Fruit fly (Drosophila melanogaster) whole organism, prepupa: Measurements from ENCODE around the gene beg.

Experiments used
- CG11762 ChIP-seq: fragments of 200-800 bp; sonication (Bioruptor generic); optimal IDR thresholded peaks from 3 replicates; lab custom pipeline; 2016; ENCODE audit warnings: missing biosample characterization, missing genetic modification characterization; ENCODE audit not compliant: insufficient read depth
- CG1621 ChIP-seq: fragments of 200-800 bp; sonication (Bioruptor generic); optimal IDR thresholded peaks from 3 replicates; lab custom pipeline; 2018; ENCODE audit warnings: missing biosample characterization, mild to moderate bottlenecking, missing genetic modification characterization
- CG16779 ChIP-seq: fragments of 200-800 bp; sonication (Bioruptor generic); optimal IDR thresholded peaks from 3 replicates; lab custom pipeline; 2017; ENCODE audit warnings: missing biosample characterization, mild to moderate bottlenecking, missing genetic modification characterization
- CG3032 ChIP-seq: fragments of 200-800 bp; optimal IDR thresholded peaks from 2 replicates; lab custom pipeline; 2019; ENCODE audit warnings: missing biosample characterization, mild to moderate bottlenecking, missing genetic modification characterization, moderate library complexity
- CG31627 ChIP-seq: fragments of 200-800 bp; sonication (Bioruptor generic); optimal IDR thresholded peaks from 3 replicates; lab custom pipeline; 2016; ENCODE audit warnings: missing biosample characterization, missing genetic modification characterization
- CG32006 ChIP-seq: fragments of 200-800 bp; sonication (Bioruptor generic); optimal IDR thresholded peaks from 3 replicates; lab custom pipeline; 2017; ENCODE audit warnings: missing biosample characterization, mild to moderate bottlenecking, missing genetic modification characterization
- CG34406 ChIP-seq: fragments of 200-800 bp; sonication (Bioruptor generic); optimal IDR thresholded peaks from 3 replicates; lab custom pipeline; 2016; ENCODE audit warnings: missing biosample characterization, missing genetic modification characterization
- CG3919 ChIP-seq: fragments of 200-800 bp; sonication (Bioruptor generic); optimal IDR thresholded peaks from 3 replicates; lab custom pipeline; 2016; ENCODE audit warnings: missing biosample characterization, missing genetic modification characterization
- CG4318 ChIP-seq: fragments of 200-800 bp; sonication (Bioruptor generic); optimal IDR thresholded peaks from 3 replicates; lab custom pipeline; 2017; ENCODE audit warnings: missing biosample characterization, mild to moderate bottlenecking, missing genetic modification characterization
- CG6163 ChIP-seq: fragments of 200-800 bp; sonication (Bioruptor generic); IDR thresholded peaks from 3 replicates; pipeline ENCODE4 v1.3.6; 2022; ENCODE audit warnings: missing biosample characterization, missing genetic modification characterization
- CG6808 ChIP-seq: fragments of 200-800 bp; sonication (Bioruptor generic); optimal IDR thresholded peaks from 3 replicates; lab custom pipeline; 2017; ENCODE audit warnings: missing biosample characterization, missing genetic modification characterization, mild to moderate bottlenecking, moderate library complexity, missing genetic modification reagents
- CG6854 ChIP-seq: fragments of 200-800 bp; sonication (Bioruptor generic); optimal IDR thresholded peaks from 2 replicates; lab custom pipeline; 2017; ENCODE audit warnings: missing biosample characterization, mild to moderate bottlenecking, missing genetic modification characterization
- CG7368 ChIP-seq: fragments of 200-800 bp; sonication (Bioruptor generic); optimal IDR thresholded peaks from 3 replicates; lab custom pipeline; 2016; ENCODE audit warnings: missing biosample characterization, missing genetic modification characterization
- CG8119 ChIP-seq: fragments of 200-800 bp; sonication (Bioruptor generic); IDR thresholded peaks from 3 replicates; pipeline ENCODE4 v1.3.6; 2022; ENCODE audit warnings: missing biosample characterization, missing genetic modification characterization
- CG8319 ChIP-seq: fragments of 200-800 bp; sonication (Bioruptor generic); optimal IDR thresholded peaks from 3 replicates; lab custom pipeline; 2016; ENCODE audit warnings: missing biosample characterization, missing genetic modification characterization
- CG9139 ChIP-seq: fragments of 200-800 bp; sonication (Bioruptor generic); optimal IDR thresholded peaks from 3 replicates; lab custom pipeline; 2017; ENCODE audit warnings: missing biosample characterization, mild to moderate bottlenecking, missing genetic modification characterization
- Eip78C ChIP-seq: fragments of 200-800 bp; sonication (Bioruptor generic); peaks from one replicate; lab custom pipeline; 2016; ENCODE audit warnings: missing biosample characterization, missing genetic modification characterization
- Ets21C ChIP-seq: fragments of 200-800 bp; sonication (Bioruptor generic); optimal IDR thresholded peaks from 3 replicates; lab custom pipeline; 2016; ENCODE audit warnings: missing biosample characterization, missing genetic modification characterization
- Gug ChIP-seq: fragments of 200-800 bp; sonication (Bioruptor generic); IDR thresholded peaks from 2 replicates; pipeline ENCODE4 v1.3.6; 2022; ENCODE audit warnings: missing biosample characterization, missing genetic modification characterization
- Hr38 ChIP-seq: sonication (Bioruptor generic); optimal IDR thresholded peaks from 2 replicates; lab custom pipeline; 2016; ENCODE audit warnings: missing biosample characterization, missing genetic modification characterization
- Hr39 ChIP-seq: fragments of 200-800 bp; sonication (Bioruptor generic); optimal IDR thresholded peaks from 2 replicates; lab custom pipeline; 2016; ENCODE audit warnings: missing biosample characterization, missing genetic modification characterization
- Hr4 ChIP-seq: fragments of 200-800 bp; sonication (Bioruptor generic); optimal IDR thresholded peaks from 3 replicates; lab custom pipeline; 2016; ENCODE audit warnings: missing biosample characterization, missing genetic modification characterization
- Met ChIP-seq: fragments of 200-800 bp; sonication (Bioruptor generic); optimal IDR thresholded peaks from 3 replicates; lab custom pipeline; 2016; ENCODE audit warnings: missing biosample characterization, missing genetic modification characterization
- OdsH ChIP-seq: fragments of 200-800 bp; sonication (Bioruptor generic); optimal IDR thresholded peaks from 3 replicates; lab custom pipeline; 2016; ENCODE audit warnings: missing biosample characterization, missing genetic modification characterization
- Sox102F ChIP-seq: fragments of 200-800 bp; sonication (Bioruptor generic); optimal IDR thresholded peaks from 2 replicates; lab custom pipeline; 2016; ENCODE audit warnings: missing biosample characterization, mild to moderate bottlenecking, missing genetic modification characterization
- Sox14 ChIP-seq: fragments of 200-800 bp; sonication (Bioruptor generic); optimal IDR thresholded peaks from 3 replicates; lab custom pipeline; 2016; ENCODE audit warnings: missing biosample characterization, missing genetic modification characterization
- Sox15 ChIP-seq: fragments of 200-800 bp; sonication (Bioruptor generic); optimal IDR thresholded peaks from 3 replicates; lab custom pipeline; 2016; ENCODE audit warnings: missing biosample characterization, missing genetic modification characterization
- cyc ChIP-seq: fragments of 200-800 bp; sonication (Bioruptor generic); optimal IDR thresholded peaks from 3 replicates; lab custom pipeline; 2016; ENCODE audit warnings: missing biosample characterization, missing genetic modification characterization
- dac ChIP-seq: fragments of 200-800 bp; sonication (Bioruptor generic); optimal IDR thresholded peaks from 2 replicates; lab custom pipeline; 2017; ENCODE audit warnings: missing biosample characterization, mild to moderate bottlenecking, missing genetic modification characterization
- dsx ChIP-seq: fragments of 200-800 bp; optimal IDR thresholded peaks from 3 replicates; lab custom pipeline; 2019; ENCODE audit warnings: missing biosample characterization, mild to moderate bottlenecking, missing genetic modification characterization, moderate library complexity; ENCODE audit not compliant: poor library complexity, severe bottlenecking
- eg ChIP-seq: fragments of 200-800 bp; sonication (Bioruptor generic); IDR thresholded peaks from 3 replicates; pipeline ENCODE4 v1.3.6; 2022; ENCODE audit warnings: missing biosample characterization, missing genetic modification characterization
- esn ChIP-seq: fragments of 200-800 bp; sonication (Bioruptor generic); optimal IDR thresholded peaks from 2 replicates; lab custom pipeline; 2016; ENCODE audit warnings: missing biosample characterization, mild to moderate bottlenecking, missing genetic modification characterization, moderate library complexity
- fd59A ChIP-seq: fragments of 200-800 bp; sonication (Bioruptor generic); optimal IDR thresholded peaks from 2 replicates; lab custom pipeline; 2017; ENCODE audit warnings: missing biosample characterization, mild to moderate bottlenecking, missing genetic modification characterization, missing genetic modification reagents
- fd85E ChIP-seq: fragments of 200-800 bp; sonication (Bioruptor generic); optimal IDR thresholded peaks from 3 replicates; lab custom pipeline; 2016; ENCODE audit warnings: missing biosample characterization, missing genetic modification characterization
- fkh ChIP-seq: fragments of 200-800 bp; sonication (Bioruptor generic); optimal IDR thresholded peaks from 3 replicates; lab custom pipeline; 2017; ENCODE audit warnings: missing biosample characterization, mild to moderate bottlenecking, missing genetic modification characterization, moderate library complexity
- salr ChIP-seq, 2 experiments: fragments of 200-800 bp; sonication (Bioruptor generic); optimal IDR thresholded peaks; 3 replicates each; lab custom pipeline; 2016 to 2018; ENCODE audit warnings: missing biosample characterization in 2 of 2, missing genetic modification characterization in 2 of 2, mild to moderate bottlenecking in 1 of 2
- ss ChIP-seq, 2 experiments: fragments of 200-800 bp; sonication (Bioruptor generic); optimal IDR thresholded peaks; 2 replicates in 1 of 2; 3 replicates in 1 of 2; lab custom pipeline; 2017 to 2018; ENCODE audit warnings: mild to moderate bottlenecking in 2 of 2, missing biosample characterization in 2 of 2, missing genetic modification characterization in 2 of 2, moderate library complexity in 1 of 2
- svp ChIP-seq: fragments of 200-800 bp; sonication (Bioruptor generic); peaks from one replicate; lab custom pipeline; 2016; ENCODE audit warnings: missing biosample characterization, missing genetic modification characterization
- topi ChIP-seq: fragments of 200-800 bp; sonication (Bioruptor generic); optimal IDR thresholded peaks from 3 replicates; lab custom pipeline; 2016; ENCODE audit warnings: missing biosample characterization, missing genetic modification characterization
- vri ChIP-seq: fragments of 200-800 bp; sonication (Bioruptor generic); optimal IDR thresholded peaks from 3 replicates; lab custom pipeline; 2016; ENCODE audit warnings: missing biosample characterization, mild to moderate bottlenecking, missing genetic modification characterization

The beg gene

DNA sequence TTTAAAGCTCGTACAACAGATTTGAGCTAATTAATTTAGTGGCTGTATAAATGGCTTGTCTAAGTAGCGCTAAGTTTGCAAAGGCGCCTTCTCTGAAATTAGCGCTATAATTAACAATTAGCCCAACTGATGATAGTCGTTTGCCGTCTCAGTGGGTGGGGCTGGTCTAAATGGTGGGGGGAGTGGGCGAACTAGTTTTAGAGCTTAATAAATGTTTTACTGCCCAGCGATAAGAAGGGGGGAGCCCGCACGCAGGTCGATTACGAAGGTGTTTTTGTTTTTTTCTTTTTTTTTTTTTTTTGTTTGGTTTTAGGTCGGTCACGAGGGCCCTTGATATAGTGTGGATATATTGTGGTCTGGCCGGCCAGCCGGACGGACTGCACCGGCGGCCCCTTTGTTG, 34.4 kb upstream of the beg start:
- TF ChIP-seq CG6163 (GFP tag; lab: Robert Waterston, UW) (0 out of 3 replicates have a peak, but pooled peaks have one; percentile 24), CG9139 (GFP tag; lab: Kevin White, UChicago) (no peak)

DNA sequence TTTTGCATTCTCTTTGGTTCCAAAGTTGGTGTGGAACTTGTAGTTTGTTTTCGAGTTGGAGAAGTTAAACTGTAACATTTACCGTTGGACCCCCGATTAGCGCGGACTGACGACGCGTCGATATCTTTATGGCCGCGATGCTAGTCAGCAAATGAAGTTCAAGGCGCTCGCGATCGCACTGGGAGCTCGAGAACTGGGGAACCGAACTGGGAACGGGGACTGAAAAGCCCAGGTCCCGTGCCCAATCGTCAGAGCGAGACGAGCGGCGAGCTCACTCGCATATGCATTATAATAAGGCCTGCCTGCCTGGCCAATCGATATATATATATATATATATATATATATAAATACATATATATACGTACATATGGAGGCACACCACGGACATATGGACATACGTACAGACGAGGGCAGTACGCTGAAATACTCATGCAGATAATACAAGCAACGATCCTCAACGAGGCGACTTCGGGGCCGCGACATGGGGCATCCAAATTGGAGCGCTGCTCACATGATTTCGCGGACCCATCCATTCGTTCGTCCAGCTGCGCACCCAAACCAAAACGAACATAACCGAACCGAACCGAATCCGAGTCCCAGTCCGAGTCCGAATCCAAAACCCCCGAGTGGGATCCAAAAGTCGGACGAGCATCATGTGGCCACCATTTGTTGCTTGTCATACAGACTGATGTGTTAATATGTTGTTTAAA, 33.2 kb upstream of the beg start:
- TF ChIP-seq Ets21C (GFP tag; lab: Kevin White, UChicago) (no peak), ss (GFP tag; optimal IDR thresholded peaks at IDR 0.05; lab: Kevin White, UChicago) (peak; percentile 17 to 46), CG6854 (GFP tag; lab: Kevin White, UChicago) (peak; percentile 11), cyc (GFP tag; lab: Kevin White, UChicago) (no peak), fkh (GFP tag; lab: Kevin White, UChicago) (no peak), OdsH (GFP tag; lab: Kevin White, UChicago) (no peak), Hr4 (no peak), dac (GFP tag; lab: Kevin White, UChicago) (no peak), CG16779 (tag; lab: Kevin White, UChicago) (no peak), Met (GFP tag; lab: Kevin White, UChicago) (no peak), Sox15 (no peak), salr (GFP tag; optimal IDR thresholded peaks at IDR 0.05; lab: Kevin White, UChicago) (no peak), vri (GFP tag; lab: Kevin White, UChicago) (peak; percentile 54), CG6808 (no peak), fd85E (GFP tag; lab: Kevin White, UChicago) (no peak), Eip78C (GFP tag; lab: Kevin White, UChicago) (no peak), Sox102F (GFP tag; lab: Kevin White, UChicago) (no peak), CG4318 (GFP tag; lab: Kevin White, UChicago) (no peak), CG6163 (GFP tag; lab: Robert Waterston, UW) (0 out of 3 replicates have a peak, but pooled peaks have one; percentile 44), CG11762 (GFP tag; lab: Kevin White, UChicago) (no peak), dsx (GFP tag; lab: Kevin White, UChicago) (peak; percentile 6), svp (GFP tag; lab: Kevin White, UChicago) (peak; percentile 96)

- TF ChIP-seq CG9139 (GFP tag; lab: Kevin White, UChicago): no peak
- TF ChIP-seq Hr39 (GFP tag; lab: Kevin White, UChicago): no peak
- TF ChIP-seq CG32006 (GFP tag; lab: Kevin White, UChicago): no peak
- TF ChIP-seq vri (GFP tag; lab: Kevin White, UChicago): peak; percentile 47
- no peak for TF ChIP-seq CG8119 (GFP tag; lab: Robert Waterston, UW)
- no peak for TF ChIP-seq Sox102F (GFP tag; lab: Kevin White, UChicago)
- no peak for TF ChIP-seq eg (GFP tag; lab: Robert Waterston, UW)
- TF ChIP-seq Sox14 (GFP tag; lab: Kevin White, UChicago): no peak
- TF ChIP-seq topi (GFP tag; lab: Kevin White, UChicago): no peak
- TF ChIP-seq fkh (GFP tag; lab: Kevin White, UChicago): peak; percentile 96
- TF ChIP-seq CG3919: no peak
- TF ChIP-seq fd59A (GFP tag; lab: Kevin White, UChicago): no peak
- TF ChIP-seq CG16779 (tag; lab: Kevin White, UChicago): no peak
- TF ChIP-seq CG31627 (GFP tag; lab: Kevin White, UChicago): no peak
- peak; percentile 69 for TF ChIP-seq svp (GFP tag; lab: Kevin White, UChicago)
- no peak for TF ChIP-seq CG1621 (tag; lab: Kevin White, UChicago)
- no peak for TF ChIP-seq CG7368
- no peak for TF ChIP-seq esn (GFP tag; lab: Kevin White, UChicago)
- TF ChIP-seq OdsH (GFP tag; lab: Kevin White, UChicago): no peak
- TF ChIP-seq Gug (GFP tag; lab: Robert Waterston, UW): no peak
- no peak for TF ChIP-seq Hr38 (GFP tag; lab: Kevin White, UChicago)
- no peak for TF ChIP-seq dsx (GFP tag; lab: Kevin White, UChicago)
- TF ChIP-seq CG34406 (GFP tag; lab: Kevin White, UChicago): no peak
- no peak for TF ChIP-seq CG8319
- no peak for TF ChIP-seq ss (GFP tag; optimal IDR thresholded peaks at IDR 0.05; lab: Kevin White, UChicago)
- no peak for TF ChIP-seq CG3032
Observed at dm6 chr3L:17003251-17004171, 32.0 kb upstream of the beg start.
